Worm (Caenorhabditis elegans) whole organism, young adult: Measurements from ENCODE around the gene tebp-1.

Experiments used
- B0261.1 ChIP-seq: sonication (generic microtip); optimal IDR thresholded peaks from 2 replicates; lab custom pipeline; 2016; ENCODE audit warnings: mild to moderate bottlenecking, missing genetic modification characterization, moderate library complexity, missing compliant biosample characterization
- C06A6.2 ChIP-seq: fragments of 200-800 bp; sonication (Bioruptor generic); conservative IDR thresholded peaks from 2 replicates; pipeline ENCODE4 v1.3.6; 2022; ENCODE audit warnings: missing genetic modification characterization, missing compliant biosample characterization
- F33H1.4 ChIP-seq: fragments of 200-800 bp; sonication (Bioruptor generic); IDR thresholded peaks from 2 replicates; pipeline ENCODE4 v1.3.6; 2022; ENCODE audit warnings: missing genetic modification reagents, missing genetic modification characterization, missing compliant biosample characterization
- F55B11.4 ChIP-seq: sonication (generic microtip); optimal IDR thresholded peaks from 2 replicates; lab custom pipeline; 2016; ENCODE audit warnings: missing compliant biosample characterization, missing genetic modification characterization, borderline replicate concordance; ENCODE audit not compliant: insufficient read depth
- F57C9.4 ChIP-seq: sonication (generic microtip); optimal IDR thresholded peaks from 2 replicates; lab custom pipeline; 2017; ENCODE audit warnings: mild to moderate bottlenecking, missing genetic modification characterization, missing compliant biosample characterization
- K12H6.12 ChIP-seq: fragments of 200-800 bp; sonication (Bioruptor generic); optimal IDR thresholded peaks from 2 replicates; lab custom pipeline; 2018; ENCODE audit warnings: mild to moderate bottlenecking, missing genetic modification characterization, missing compliant biosample characterization
- T26A5.8 ChIP-seq: sonication (generic microtip); optimal IDR thresholded peaks from 2 replicates; lab custom pipeline; 2016; ENCODE audit warnings: missing genetic modification characterization, missing compliant biosample characterization
- Y53G8AR.9 ChIP-seq: fragments of 200-800 bp; sonication (Bioruptor generic); conservative IDR thresholded peaks from 2 replicates; pipeline ENCODE4 v1.3.6; 2022; ENCODE audit warnings: missing genetic modification reagents, missing genetic modification characterization, missing compliant biosample characterization
- ama-1 ChIP-seq, 3 experiments: fragments of 150-350 bp in 1 of 3; sonication (generic microtip) in 2 of 3; optimal IDR thresholded peaks; 2 replicates each; lab custom pipeline; 2014 to 2018; ENCODE audit warnings: missing biosample characterization in 2 of 3, missing genetic modification characterization in 2 of 3, missing genetic modification reagents in 2 of 3
- attf-5 ChIP-seq: fragments of 200-800 bp; sonication (Bioruptor generic); optimal IDR thresholded peaks from 2 replicates; lab custom pipeline; 2018; ENCODE audit warnings: mild to moderate bottlenecking, missing genetic modification characterization, missing compliant biosample characterization
- bed-1 ChIP-seq: fragments of 200-800 bp; sonication (Bioruptor generic); IDR thresholded peaks from 2 replicates; pipeline ENCODE4 v1.3.6; 2022; ENCODE audit warnings: missing genetic modification reagents, missing genetic modification characterization, missing compliant biosample characterization
- bed-2 ChIP-seq: fragments of 200-800 bp; sonication (Bioruptor generic); IDR thresholded peaks from 2 replicates; pipeline ENCODE4 v1.3.6; 2022; ENCODE audit warnings: missing genetic modification reagents, missing genetic modification characterization, missing compliant biosample characterization
- cebp-1 ChIP-seq, 2 experiments: fragments of 200-800 bp in 1 of 2; sonication (Bioruptor generic) in 1 of 2; sonication (generic microtip) in 1 of 2; IDR thresholded peaks in 1 of 2; optimal IDR thresholded peaks in 1 of 2; 2 replicates each; pipeline versions ENCODE4 v1.3.6 to Lab custom; 2017 to 2022; ENCODE audit warnings: missing compliant biosample characterization in 2 of 2, missing genetic modification characterization in 2 of 2, mild to moderate bottlenecking in 1 of 2, missing genetic modification reagents in 1 of 2, moderate library complexity in 1 of 2
- ceh-27 ChIP-seq: fragments of 200-800 bp; sonication (Bioruptor generic); optimal IDR thresholded peaks from 2 replicates; lab custom pipeline; 2018; ENCODE audit warnings: mild to moderate bottlenecking, missing genetic modification characterization, moderate library complexity, missing compliant biosample characterization
- ceh-91 ChIP-seq: fragments of 200-800 bp; sonication (Bioruptor generic); IDR thresholded peaks from 2 replicates; pipeline ENCODE4 v1.3.6; 2022; ENCODE audit warnings: missing genetic modification reagents, missing genetic modification characterization, missing compliant biosample characterization
- dpl-1 ChIP-seq: fragments of 150-350 bp; optimal IDR thresholded peaks from 2 replicates; lab custom pipeline; 2014; ENCODE audit warnings: missing biosample characterization, missing genetic modification reagents, missing genetic modification characterization
- egrh-3 ChIP-seq: fragments of 200-800 bp; sonication (Bioruptor generic); IDR thresholded peaks from 2 replicates; pipeline ENCODE4 v1.3.6; 2022; ENCODE audit warnings: missing genetic modification reagents, missing genetic modification characterization, missing compliant biosample characterization
- ets-4 ChIP-seq: fragments of 200-800 bp; sonication (Bioruptor generic); optimal IDR thresholded peaks from 2 replicates; lab custom pipeline; 2018; ENCODE audit warnings: mild to moderate bottlenecking, missing genetic modification characterization, missing compliant biosample characterization
- gei-17 ChIP-seq: fragments of 200-800 bp; sonication (Bioruptor generic); optimal IDR thresholded peaks from 2 replicates; lab custom pipeline; 2018; ENCODE audit warnings: mild to moderate bottlenecking, missing genetic modification characterization, missing compliant biosample characterization
- him-1 ChIP-seq: sonication (generic microtip); optimal IDR thresholded peaks from 2 replicates; lab custom pipeline; 2016; ENCODE audit warnings: missing genotype, missing genetic modification reagents, missing genetic modification characterization, missing compliant biosample characterization
- hrde-1 ChIP-seq: sonication (generic microtip); optimal IDR thresholded peaks from 2 replicates; lab custom pipeline; 2016; ENCODE audit warnings: missing genetic modification characterization, mild to moderate bottlenecking, missing compliant biosample characterization, moderate library complexity, missing genotype, missing genetic modification reagents, borderline replicate concordance
- lag-1 ChIP-seq: fragments of 200-800 bp; sonication (Bioruptor generic); IDR thresholded peaks from 2 replicates; pipeline ENCODE4 v1.3.6; 2022; ENCODE audit warnings: missing genetic modification reagents, missing genetic modification characterization, missing compliant biosample characterization
- lin-35 ChIP-seq, 3 experiments: fragments of 150-350 bp in 2 of 3; sonication (generic microtip) in 1 of 3; optimal IDR thresholded peaks; 2 replicates each; lab custom pipeline; 2014 to 2018; ENCODE audit warnings: missing biosample characterization in 3 of 3, missing genetic modification characterization in 3 of 3, missing genetic modification reagents in 3 of 3
- lin-40 ChIP-seq: sonication (generic microtip); optimal IDR thresholded peaks from 2 replicates; lab custom pipeline; 2016; ENCODE audit warnings: missing genetic modification characterization, mild to moderate bottlenecking, missing compliant biosample characterization, missing genotype, missing genetic modification reagents
- lsl-1 ChIP-seq: fragments of 200-800 bp; sonication (Bioruptor generic); optimal IDR thresholded peaks from 2 replicates; lab custom pipeline; 2018; ENCODE audit warnings: mild to moderate bottlenecking, missing genetic modification characterization, moderate library complexity, missing compliant biosample characterization
- madf-10 ChIP-seq: sonication (generic microtip); optimal IDR thresholded peaks from 2 replicates; lab custom pipeline; 2016; ENCODE audit warnings: mild to moderate bottlenecking, missing genetic modification characterization, missing compliant biosample characterization
- mcd-1 ChIP-seq: fragments of 200-800 bp; sonication (Bioruptor generic); IDR thresholded peaks from 2 replicates; pipeline ENCODE4 v1.3.6; 2022; ENCODE audit warnings: missing genetic modification reagents, missing genetic modification characterization, missing compliant biosample characterization
- mes-4 ChIP-seq: sonication (generic microtip); optimal IDR thresholded peaks from 2 replicates; lab custom pipeline; 2016; ENCODE audit warnings: missing genotype, missing genetic modification characterization, missing compliant biosample characterization
- nhr-80 ChIP-seq: sonication (generic microtip); optimal IDR thresholded peaks from 2 replicates; lab custom pipeline; 2016; ENCODE audit warnings: missing genetic modification characterization, missing compliant biosample characterization
- pha-4 ChIP-seq: fragments of 150-350 bp; sonication (generic microtip); optimal IDR thresholded peaks from 2 replicates; lab custom pipeline; 2014; ENCODE audit warnings: missing biosample characterization, missing genetic modification reagents, missing genetic modification characterization
- rcor-1 ChIP-seq: fragments of 200-800 bp; sonication (Bioruptor generic); IDR thresholded peaks from 2 replicates; pipeline ENCODE4 v1.3.6; 2022; ENCODE audit warnings: missing genetic modification reagents, missing genetic modification characterization, missing compliant biosample characterization
- sdz-38 ChIP-seq: sonication (generic microtip); optimal IDR thresholded peaks from 2 replicates; lab custom pipeline; 2016; ENCODE audit warnings: missing genotype, missing genetic modification characterization, missing compliant biosample characterization
- snpc-1.3 ChIP-seq: sonication (generic microtip); optimal IDR thresholded peaks from 2 replicates; lab custom pipeline; 2017; ENCODE audit warnings: missing genetic modification characterization, mild to moderate bottlenecking, missing compliant biosample characterization, antibody characterized with exemption, moderate library complexity, missing genotype, missing genetic modification reagents; ENCODE audit not compliant: insufficient read depth
- snpc-3.4 ChIP-seq: sonication (generic microtip); optimal IDR thresholded peaks from 2 replicates; lab custom pipeline; 2017; ENCODE audit warnings: missing genetic modification characterization, mild to moderate bottlenecking, missing compliant biosample characterization, antibody characterized with exemption, moderate library complexity, missing genotype, missing genetic modification reagents
- tbp1 ChIP-seq: fragments of 200-800 bp; sonication (Bioruptor generic); optimal IDR thresholded peaks from 2 replicates; lab custom pipeline; 2018; ENCODE audit warnings: mild to moderate bottlenecking, missing genetic modification characterization, missing compliant biosample characterization
- tbx-9 ChIP-seq: sonication (generic microtip); optimal IDR thresholded peaks from 2 replicates; lab custom pipeline; 2016; ENCODE audit warnings: borderline replicate concordance, missing genetic modification characterization, inconsistent platforms, missing compliant biosample characterization
- tlf-1 ChIP-seq: fragments of 200-800 bp; sonication (Bioruptor generic); optimal IDR thresholded peaks from 2 replicates; lab custom pipeline; 2018; ENCODE audit warnings: mild to moderate bottlenecking, missing genetic modification characterization, missing compliant biosample characterization
- unc-130 ChIP-seq: sonication (generic microtip); optimal IDR thresholded peaks from 2 replicates; lab custom pipeline; 2016; ENCODE audit warnings: missing genetic modification reagents, missing genetic modification characterization, missing compliant biosample characterization
- xnd-1 ChIP-seq: sonication (generic microtip); optimal IDR thresholded peaks from 2 replicates; lab custom pipeline; 2016; ENCODE audit warnings: missing genotype, missing genetic modification reagents, missing genetic modification characterization, missing compliant biosample characterization
- ztf-28 ChIP-seq: fragments of 200-800 bp; sonication (Bioruptor generic); IDR thresholded peaks from 2 replicates; pipeline ENCODE4 v1.3.6; 2022; ENCODE audit warnings: missing genetic modification reagents, missing genetic modification characterization, missing compliant biosample characterization
- ztf-6 ChIP-seq: fragments of 200-800 bp; sonication (Bioruptor generic); IDR thresholded peaks from 2 replicates; pipeline ENCODE4 v1.3.6; 2022; ENCODE audit warnings: missing genetic modification reagents, missing genetic modification characterization, missing compliant biosample characterization

Gene tebp-1

ce11 chrII:14399595-14399994 lies 37.8 kb downstream of the tebp-1 start (continued):
- TF ChIP-seq tbp1 = peak; percentile 3
- no peak for TF ChIP-seq ceh-91
- no peak for TF ChIP-seq mes-4
- peak; percentile 94 for TF ChIP-seq attf-5
- TF ChIP-seq dpl-1 (GFP tag; lab: Kevin White, UChicago) = peak; percentile 41
- peak; percentile 15 for TF ChIP-seq snpc-3.4 (tag; lab: Kevin White, UChicago)
- no peak for TF ChIP-seq F57C9.4 (tag; lab: Kevin White, UChicago)
- TF ChIP-seq ceh-27 (GFP tag; lab: Kevin White, UChicago) = no peak
- peak; percentile 58 for TF ChIP-seq K12H6.12 (tag; lab: Kevin White, UChicago)
- TF ChIP-seq gei-17 (GFP tag; lab: Kevin White, UChicago) = no peak
- TF ChIP-seq egrh-3 (GFP tag; lab: Robert Waterston, UW) = no peak
- TF ChIP-seq bed-1 (GFP tag; lab: Robert Waterston, UW) = no peak
- TF ChIP-seq lin-35 (GFP tag; optimal IDR thresholded peaks at IDR 0.05; lab: Kevin White, UChicago) = peak in 1 of 3 experiments; percentile 87
- TF ChIP-seq tbx-9 (tag; lab: Kevin White, UChicago) = no peak
- TF ChIP-seq xnd-1 (tag; lab: Kevin White, UChicago) = no peak
- TF ChIP-seq F55B11.4 = no peak
- TF ChIP-seq lsl-1 = no peak
- no peak for TF ChIP-seq bed-2
- no peak for TF ChIP-seq hrde-1 (tag; lab: Kevin White, UChicago)
- TF ChIP-seq tlf-1 = peak; percentile 34
- no peak for TF ChIP-seq T26A5.8
- no peak for TF ChIP-seq unc-130
- no peak for TF ChIP-seq ets-4 (GFP tag; lab: Kevin White, UChicago)
- TF ChIP-seq lin-40 (tag; lab: Kevin White, UChicago) = peak; percentile 65
- no peak for TF ChIP-seq ztf-6 (GFP tag; lab: Robert Waterston, UW)
- TF ChIP-seq rcor-1 (GFP tag; lab: Robert Waterston, UW) = no peak
- no peak for TF ChIP-seq C06A6.2
- TF ChIP-seq lag-1 (GFP tag; lab: Robert Waterston, UW) = no peak
- peak; percentile 56 for TF ChIP-seq madf-10 (tag; lab: Kevin White, UChicago)
- no peak for TF ChIP-seq sdz-38 (tag; lab: Kevin White, UChicago)
- TF ChIP-seq F33H1.4 (GFP tag; lab: Robert Waterston, UW) = peak; percentile 34; the same call in 1 of the 2 replicates

ce11 chrII:14401098-14401497 lies 39.3 kb downstream of the tebp-1 start:
- TF ChIP-seq F55B11.4 = no peak
- TF ChIP-seq mcd-1 (GFP tag; lab: Robert Waterston, UW) = no peak
- no peak for TF ChIP-seq lin-35 (GFP tag; optimal IDR thresholded peaks at IDR 0.05; lab: Kevin White, UChicago)
- no peak for TF ChIP-seq ztf-28 (GFP tag; lab: Robert Waterston, UW)
- TF ChIP-seq ama-1 (optimal IDR thresholded peaks at IDR 0.05; lab: Kevin White, UChicago) = peak; percentile 26
- no peak for TF ChIP-seq ama-1 (GFP tag; optimal IDR thresholded peaks at IDR 0.05; lab: Kevin White, UChicago)
- TF ChIP-seq Y53G8AR.9 (GFP tag; lab: Robert Waterston, UW) = 0 out of 2 replicates have a peak, but pooled peaks have one; percentile 15

DNA sequence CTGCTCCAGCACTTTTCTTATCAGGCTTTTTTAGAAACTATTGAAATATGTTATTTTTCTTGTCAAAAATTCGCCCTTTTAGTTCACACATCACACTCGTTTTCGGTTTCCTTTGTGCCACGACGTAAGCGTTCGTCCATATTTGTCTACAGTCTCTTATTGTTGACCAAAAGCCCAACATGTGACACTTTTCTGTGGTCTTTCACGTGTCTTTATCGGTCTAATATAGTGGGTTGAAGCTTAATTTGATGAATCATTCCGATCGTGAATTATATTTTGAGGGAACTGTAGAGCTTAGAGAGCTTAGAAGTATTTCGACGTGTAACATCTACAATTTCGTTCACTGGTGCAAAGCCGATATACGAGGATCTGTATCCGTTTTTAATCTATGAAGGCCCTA lies 42.4 kb downstream of the tebp-1 start:
- TF ChIP-seq cebp-1 (GFP tag; IDR thresholded peaks at IDR 0.05; lab: Robert Waterston, UW) (no peak), cebp-1 (tag; optimal IDR thresholded peaks at IDR 0.05; lab: Kevin White, UChicago) (peak; percentile 14), him-1 (no peak), B0261.1 (tag; lab: Kevin White, UChicago) (no peak), xnd-1 (tag; lab: Kevin White, UChicago) (no peak), nhr-80 (peak; percentile 9), pha-4 (peak; percentile 21), snpc-1.3 (no peak)
